Fruit fly (Drosophila melanogaster) whole organism, adult: ENCODE data around the gene CG31104.

Experiments used
- Mnt ChIP-seq: fragments of 200-800 bp; sonication (Bioruptor generic); optimal IDR thresholded peaks from 2 replicates; lab custom pipeline; 2016; ENCODE audit warnings: missing biosample characterization, mild to moderate bottlenecking, missing genetic modification characterization
- cic ChIP-seq: fragments of 200-800 bp; sonication (Bioruptor generic); optimal IDR thresholded peaks from 2 replicates; lab custom pipeline; 2017; ENCODE audit warnings: missing biosample characterization, mild to moderate bottlenecking, missing genetic modification characterization, moderate library complexity
- kay ChIP-seq: fragments of 200-800 bp; sonication (Bioruptor generic); peaks from one replicate; lab custom pipeline; 2016; ENCODE audit warnings: missing biosample characterization, missing genetic modification characterization, borderline replicate concordance

DNA sequence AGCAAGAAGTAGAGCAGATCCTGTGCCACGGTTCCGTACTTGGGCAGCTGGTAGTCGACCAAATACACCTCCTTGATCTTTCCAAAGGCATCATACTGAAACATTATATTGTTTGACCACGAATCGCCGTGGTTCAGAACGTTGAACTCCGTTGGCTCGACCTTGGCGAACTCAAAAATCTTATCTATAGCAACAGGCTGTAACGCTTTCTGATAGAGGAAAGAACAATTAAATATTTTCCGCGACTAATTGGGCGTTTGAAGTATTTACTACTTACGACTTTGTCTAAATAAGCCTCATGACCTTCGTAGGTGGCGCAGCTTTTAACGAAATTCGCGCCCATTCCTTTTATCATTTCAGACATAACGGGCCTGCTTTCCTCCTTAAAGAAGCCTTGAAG, 36.4 kb downstream of the CG31104 start:
- TF ChIP-seq Mnt (GFP tag; lab: Kevin White, UChicago), result no peak
- no peak for TF ChIP-seq cic (GFP tag; lab: Kevin White, UChicago)
- TF ChIP-seq kay (GFP tag; lab: Kevin White, UChicago), result no peak
